Fruit fly (Drosophila melanogaster) whole organism, embryonic: ENCODE measurements around the gene Sulf1.

Experiments
- Fer1 ChIP-seq: fragments of 200-800 bp; sonication (Bioruptor generic); optimal IDR thresholded peaks from 2 replicates; lab custom pipeline; 2017; ENCODE audit warnings: missing biosample characterization, mild to moderate bottlenecking, missing genetic modification characterization
- schlank ChIP-seq: fragments of 200-800 bp; sonication (Bioruptor generic); optimal IDR thresholded peaks from 2 replicates; lab custom pipeline; 2018; ENCODE audit warnings: missing biosample characterization, mild to moderate bottlenecking, missing genetic modification characterization
- usp ChIP-seq: fragments of >200 bp; optimal IDR thresholded peaks from 2 replicates; lab custom pipeline; 2017; ENCODE audit warnings: missing biosample characterization, missing genetic modification characterization

dm6 chr3R:16335438-16336073 lies 3.8 kb downstream of the Sulf1 start:
- no peak for TF ChIP-seq Fer1 (GFP tag; lab: Kevin White, UChicago)
- no peak for TF ChIP-seq schlank (tag; lab: Kevin White, UChicago)
- no peak for TF ChIP-seq usp (GFP tag; lab: Kevin White, UChicago)
